Worm (Caenorhabditis elegans): ENCODE results near the gene znf-782.

ce11 chrIV:1045683-1046082 lies 21.6 kb downstream of the znf-782 start, which contains the start of gene srx-12:
- no peak for TF ChIP-seq elt-3 (tag; optimal IDR thresholded peaks at IDR 0.05)
- TF ChIP-seq snpc-4 (tag; optimal IDR thresholded peaks at IDR 0.05): no peak
- TF ChIP-seq pha-4 (tag; optimal IDR thresholded peaks at IDR 0.05): no peak
- no peak for TF ChIP-seq unc-120 (tag; optimal IDR thresholded peaks at IDR 0.05; ENCODE audit: poor library complexity, severe bottlenecking)
- TF ChIP-seq unc-62 (GFP tag; optimal IDR thresholded peaks at IDR 0.05): no peak
